Fruit fly (Drosophila melanogaster): ENCODE data around the gene CG7115.

- TF ChIP-seq usp (GFP tag; optimal IDR thresholded peaks at IDR 0.05) (no peak), Dll (optimal IDR thresholded peaks at IDR 0.05) (no peak), EcR (GFP tag; optimal IDR thresholded peaks at IDR 0.05) (no peak)
Observed at dm6 chr2L:7860739-7861138, 39.8 kb downstream of the CG7115 start, which contains the start of gene TwdlE.
